Fruit fly (Drosophila melanogaster) whole organism, embryonic: ENCODE measurements around the gene Ccdc58.

ENCODE experiments used
- Adf1 ChIP-seq: fragments of 200-800 bp; sonication (Bioruptor generic); IDR thresholded peaks from 2 replicates; pipeline ENCODE4 v1.3.6; 2022; ENCODE audit warnings: missing biosample characterization, missing genetic modification characterization
- Atf-2 ChIP-seq: fragments of 200-800 bp; sonication (Bioruptor generic); optimal IDR thresholded peaks from 2 replicates; lab custom pipeline; 2016; ENCODE audit warnings: missing biosample characterization, missing genetic modification characterization
- C15 ChIP-seq: fragments of 200-800 bp; sonication (Bioruptor generic); IDR thresholded peaks from 3 replicates; pipeline ENCODE4 v1.3.6; 2022; ENCODE audit warnings: missing biosample characterization, missing genetic modification characterization
- CG10462 ChIP-seq: fragments of 200-800 bp; sonication (Bioruptor generic); optimal IDR thresholded peaks from 2 replicates; lab custom pipeline; 2016; ENCODE audit warnings: missing biosample characterization, missing genetic modification characterization
- CG11456 ChIP-seq: fragments of 200-800 bp; sonication (Bioruptor generic); IDR thresholded peaks from 3 replicates; pipeline ENCODE4 v1.3.6; 2022; ENCODE audit warnings: missing biosample characterization, missing genetic modification characterization
- CG12769 ChIP-seq: fragments of 200-800 bp; sonication (Bioruptor generic); optimal IDR thresholded peaks from 2 replicates; lab custom pipeline; 2019; ENCODE audit warnings: missing biosample characterization, mild to moderate bottlenecking, missing genetic modification characterization, moderate library complexity
- CG13424 ChIP-seq: fragments of 200-800 bp; sonication (Bioruptor generic); optimal IDR thresholded peaks from 2 replicates; lab custom pipeline; 2019; ENCODE audit warnings: missing biosample characterization, mild to moderate bottlenecking, missing genetic modification characterization, moderate library complexity
- CG15696 ChIP-seq: fragments of 200-800 bp; sonication (Bioruptor generic); optimal IDR thresholded peaks from 2 replicates; lab custom pipeline; 2019; ENCODE audit warnings: missing biosample characterization, mild to moderate bottlenecking, missing genetic modification characterization, moderate library complexity
- CG16779 ChIP-seq: fragments of 200-800 bp; sonication (Bioruptor generic); IDR thresholded peaks from 2 replicates; pipeline ENCODE4 v1.3.6; 2022; ENCODE audit warnings: missing biosample characterization, missing genetic modification characterization
- CG17802 ChIP-seq: fragments of 200-800 bp; sonication (Bioruptor generic); optimal IDR thresholded peaks from 2 replicates; lab custom pipeline; 2018; ENCODE audit warnings: missing biosample characterization, mild to moderate bottlenecking, missing genetic modification characterization, moderate library complexity
- CG2875 ChIP-seq: fragments of 200-800 bp; sonication (Bioruptor generic); optimal IDR thresholded peaks from 2 replicates; lab custom pipeline; 2017; ENCODE audit warnings: missing biosample characterization, mild to moderate bottlenecking, missing genetic modification characterization, missing genetic modification reagents
- CG32532 ChIP-seq: fragments of 200-800 bp; sonication (Bioruptor generic); IDR thresholded peaks from 2 replicates; pipeline ENCODE4 v1.3.6; 2022; ENCODE audit warnings: missing biosample characterization, missing genetic modification characterization
- CG32767 ChIP-seq: fragments of 200-800 bp; sonication (Bioruptor generic); IDR thresholded peaks from 2 replicates; pipeline ENCODE4 v1.3.6; 2022; ENCODE audit warnings: missing biosample characterization, missing genetic modification characterization
- CG42726 ChIP-seq: fragments of 200-800 bp; sonication (Bioruptor generic); IDR thresholded peaks from 2 replicates; pipeline ENCODE4 v1.3.6; 2022; ENCODE audit warnings: missing biosample characterization, missing genetic modification characterization; ENCODE audit not compliant: partially characterized antibody
- CG4328 ChIP-seq: fragments of 200-800 bp; sonication (Bioruptor generic); optimal IDR thresholded peaks from 3 replicates; lab custom pipeline; 2017; ENCODE audit warnings: missing biosample characterization, missing genetic modification reagents, missing genetic modification characterization
- CG43689 ChIP-seq: fragments of 200-800 bp; sonication (Bioruptor generic); IDR thresholded peaks from 2 replicates; pipeline ENCODE4 v1.3.6; 2022; ENCODE audit warnings: missing biosample characterization, missing genetic modification characterization
- CG5245 ChIP-seq: fragments of 200-800 bp; sonication (Bioruptor generic); optimal IDR thresholded peaks from 3 replicates; lab custom pipeline; 2016; ENCODE audit warnings: missing biosample characterization, missing genetic modification characterization
- CG6254 ChIP-seq: fragments of 200-800 bp; sonication (Bioruptor generic); optimal IDR thresholded peaks from 3 replicates; lab custom pipeline; 2017; ENCODE audit warnings: mild to moderate bottlenecking, missing biosample characterization, missing genetic modification reagents, missing genetic modification characterization
- CG6654 ChIP-seq: fragments of 200-800 bp; sonication (Bioruptor generic); optimal IDR thresholded peaks from 2 replicates; lab custom pipeline; 2017; ENCODE audit warnings: missing biosample characterization, mild to moderate bottlenecking, missing genetic modification characterization
- CG6854 ChIP-seq: fragments of 200-800 bp; sonication (Bioruptor generic); optimal IDR thresholded peaks from 3 replicates; lab custom pipeline; 2017; ENCODE audit warnings: missing biosample characterization, mild to moderate bottlenecking, missing genetic modification characterization
- CG8089 ChIP-seq: fragments of 200-800 bp; sonication (Bioruptor generic); optimal IDR thresholded peaks from 3 replicates; lab custom pipeline; 2016; ENCODE audit warnings: missing biosample characterization, missing genetic modification characterization
- CG8359 ChIP-seq: fragments of 200-800 bp; sonication (Bioruptor generic); optimal IDR thresholded peaks from 2 replicates; lab custom pipeline; 2017; ENCODE audit warnings: missing biosample characterization, mild to moderate bottlenecking, missing genetic modification characterization, borderline replicate concordance
- CG8388 ChIP-seq: fragments of 200-800 bp; sonication (Bioruptor generic); optimal IDR thresholded peaks from 2 replicates; lab custom pipeline; 2019; ENCODE audit warnings: missing biosample characterization, mild to moderate bottlenecking, missing genetic modification characterization, moderate library complexity
- CG8924 ChIP-seq: fragments of 200-800 bp; optimal IDR thresholded peaks from 3 replicates; lab custom pipeline; 2019; ENCODE audit warnings: missing biosample characterization, mild to moderate bottlenecking, missing genetic modification characterization, moderate library complexity
- CoRest ChIP-seq: fragments of 200-800 bp; sonication (Bioruptor generic); optimal IDR thresholded peaks from 3 replicates; lab custom pipeline; 2018; ENCODE audit warnings: missing biosample characterization, mild to moderate bottlenecking, missing genetic modification characterization, moderate library complexity
- D19B ChIP-seq: fragments of 200-800 bp; sonication (Bioruptor generic); optimal IDR thresholded peaks from 2 replicates; lab custom pipeline; 2017; ENCODE audit warnings: missing biosample characterization, mild to moderate bottlenecking, missing genetic modification characterization
- Fer3 ChIP-seq: fragments of 200-800 bp; sonication (Bioruptor generic); optimal IDR thresholded peaks from 2 replicates; lab custom pipeline; 2018; ENCODE audit warnings: missing biosample characterization, mild to moderate bottlenecking, missing genetic modification characterization, moderate library complexity
- Gsc ChIP-seq: fragments of 200-800 bp; sonication (Bioruptor generic); IDR thresholded peaks from 2 replicates; pipeline ENCODE4 v1.3.6; 2022; ENCODE audit warnings: missing biosample characterization, missing genetic modification characterization
- H2.0 ChIP-seq: fragments of 200-800 bp; sonication (Bioruptor generic); IDR thresholded peaks from 2 replicates; pipeline ENCODE4 v1.3.6; 2022; ENCODE audit warnings: missing biosample characterization, missing genetic modification characterization
- Lpt ChIP-seq: fragments of >200 bp; optimal IDR thresholded peaks from 2 replicates; lab custom pipeline; 2018; ENCODE audit warnings: missing biosample characterization, missing genetic modification characterization
- MESR4 ChIP-seq: fragments of 200-800 bp; sonication (Bioruptor generic); optimal IDR thresholded peaks from 2 replicates; lab custom pipeline; 2018; ENCODE audit warnings: missing biosample characterization, mild to moderate bottlenecking, missing genetic modification characterization, moderate library complexity
- Myb ChIP-seq: fragments of 200-800 bp; sonication (Bioruptor generic); optimal IDR thresholded peaks from 2 replicates; lab custom pipeline; 2016; ENCODE audit warnings: missing biosample characterization, missing genetic modification characterization
- Oli ChIP-seq: fragments of 200-800 bp; sonication (Bioruptor generic); optimal IDR thresholded peaks from 2 replicates; lab custom pipeline; 2018; ENCODE audit warnings: missing biosample characterization, mild to moderate bottlenecking, missing genetic modification characterization, moderate library complexity
- Pdp1 ChIP-seq, 2 experiments: fragments of 200-800 bp; sonication (Bioruptor generic); optimal IDR thresholded peaks; 3 replicates each; lab custom pipeline; 2016; ENCODE audit warnings: missing biosample characterization in 2 of 2, missing genetic modification characterization in 2 of 2, mild to moderate bottlenecking in 1 of 2, moderate library complexity in 1 of 2
- Sry-β ChIP-seq: fragments of 200-800 bp; sonication (Bioruptor generic); optimal IDR thresholded peaks from 2 replicates; lab custom pipeline; 2018; ENCODE audit warnings: missing biosample characterization, mild to moderate bottlenecking, missing genetic modification characterization, moderate library complexity
- Tbp ChIP-seq: fragments of >200 bp; optimal IDR thresholded peaks from 2 replicates; lab custom pipeline; 2018; ENCODE audit warnings: missing biosample characterization, missing genetic modification characterization
- bbx ChIP-seq: fragments of 200-800 bp; sonication (Bioruptor generic); IDR thresholded peaks from 2 replicates; pipeline ENCODE4 v1.3.6; 2022; ENCODE audit warnings: missing biosample characterization, missing genetic modification characterization; ENCODE audit not compliant: partially characterized antibody
- gem ChIP-seq: fragments of 200-800 bp; sonication (Bioruptor generic); optimal IDR thresholded peaks from 2 replicates; lab custom pipeline; 2019; ENCODE audit warnings: missing biosample characterization, mild to moderate bottlenecking, missing genetic modification characterization, moderate library complexity
- gfzf ChIP-seq: fragments of 200-800 bp; sonication (Bioruptor generic); optimal IDR thresholded peaks from 2 replicates; lab custom pipeline; 2016; ENCODE audit warnings: missing biosample characterization, mild to moderate bottlenecking, missing genetic modification characterization, moderate library complexity
- jing ChIP-seq: fragments of 200-800 bp; sonication (Bioruptor generic); optimal IDR thresholded peaks from 2 replicates; lab custom pipeline; 2018; ENCODE audit warnings: missing biosample characterization, mild to moderate bottlenecking, missing genetic modification characterization
- lilli ChIP-seq: fragments of 200-800 bp; sonication (Bioruptor generic); optimal IDR thresholded peaks from 3 replicates; lab custom pipeline; 2016; ENCODE audit warnings: missing biosample characterization, missing genetic modification characterization
- maf-S ChIP-seq: fragments of 200-800 bp; sonication (Bioruptor generic); optimal IDR thresholded peaks from 2 replicates; lab custom pipeline; 2016; ENCODE audit warnings: missing biosample characterization, missing genetic modification characterization
- mld ChIP-seq: fragments of 200-800 bp; sonication (Bioruptor generic); IDR thresholded peaks from 3 replicates; pipeline ENCODE4 v1.3.6; 2022; ENCODE audit warnings: missing biosample characterization, missing genetic modification characterization; ENCODE audit not compliant: partially characterized antibody
- otp ChIP-seq: fragments of 200-800 bp; sonication (Bioruptor generic); IDR thresholded peaks from 3 replicates; pipeline ENCODE4, ENCODE4 v1.3.6; 2022; ENCODE audit warnings: missing biosample characterization, missing genetic modification characterization
- p53 ChIP-seq: fragments of 200-800 bp; sonication (Bioruptor generic); optimal IDR thresholded peaks from 2 replicates; lab custom pipeline; 2016; ENCODE audit warnings: missing biosample characterization, missing genetic modification characterization
- run ChIP-seq: fragments of 200-800 bp; sonication (Bioruptor generic); optimal IDR thresholded peaks from 3 replicates; lab custom pipeline; 2018; ENCODE audit warnings: missing biosample characterization, mild to moderate bottlenecking, missing genetic modification characterization
- sens-2 ChIP-seq: fragments of 200-800 bp; sonication (Bioruptor generic); IDR thresholded peaks from 2 replicates; pipeline ENCODE4 v1.3.6; 2022; ENCODE audit warnings: missing biosample characterization, missing genetic modification characterization
- tna ChIP-seq: fragments of 200-800 bp; sonication (Bioruptor generic); IDR thresholded peaks from 2 replicates; pipeline ENCODE4 v1.3.6; 2022; ENCODE audit warnings: missing biosample characterization, missing genetic modification characterization; ENCODE audit not compliant: partially characterized antibody

Gene Ccdc58

dm6 chr3L:19817807-19818531 is 13.0 kb downstream of the Ccdc58 start, which contains the start of the genes Fibp and Deaf1 (continued):
- TF ChIP-seq CoRest (peak; percentile 88), CG17802 (tag; lab: Kevin White, UChicago) (no peak), CG8924 (tag; lab: Kevin White, UChicago) (peak; percentile 84), mld (peak; percentile 97), CG32767 (peak; percentile 34; the same call in 1 of the 2 replicates), CG2875 (GFP tag; lab: Kevin White, UChicago) (peak; percentile 26), tna (GFP tag; lab: Robert Waterston, UW) (peak; percentile 95), CG32532 (GFP tag; lab: Robert Waterston, UW) (peak; percentile 82), maf-S (GFP tag; lab: Kevin White, UChicago) (peak; percentile 73), CG5245 (GFP tag; lab: Kevin White, UChicago) (peak; percentile 27), Fer3 (tag; lab: Kevin White, UChicago) (peak; percentile 74), CG42726 (peak; percentile 99), run (tag; lab: Kevin White, UChicago) (no peak), otp (GFP tag; lab: Robert Waterston, UW) (no peak), Tbp (GFP tag; lab: Kevin White, UChicago) (no peak), jing (GFP tag; lab: Kevin White, UChicago) (no peak), Oli (no peak), CG6854 (GFP tag; lab: Kevin White, UChicago) (no peak), CG13424 (tag; lab: Kevin White, UChicago) (peak; percentile 83), Sry-β (GFP tag; lab: Kevin White, UChicago) (peak; percentile 38), CG10462 (GFP tag; lab: Kevin White, UChicago) (peak; percentile 46), p53 (GFP tag; lab: Kevin White, UChicago) (peak; percentile 50), Pdp1 (GFP tag; optimal IDR thresholded peaks at IDR 0.05; lab: Kevin White, UChicago) (peak; percentile 76 to 85), CG4328 (GFP tag; lab: Kevin White, UChicago) (peak; percentile 62), CG16779 (GFP tag; lab: Robert Waterston, UW) (no peak), sens-2 (GFP tag; lab: Robert Waterston, UW) (no peak), CG6654 (GFP tag; lab: Kevin White, UChicago) (peak; percentile 11), CG12769 (tag; lab: Kevin White, UChicago) (peak; percentile 47), Adf1 (GFP tag; lab: Robert Waterston, UW) (no peak; the same call in 1 of the 2 replicates), Atf-2 (GFP tag; lab: Kevin White, UChicago) (peak; percentile 85), CG8359 (GFP tag; lab: Kevin White, UChicago) (peak; percentile 5), Myb (GFP tag; lab: Kevin White, UChicago) (peak; percentile 62), D19B (peak; percentile 47), gfzf (GFP tag; lab: Kevin White, UChicago) (peak; percentile 68), MESR4 (GFP tag; lab: Kevin White, UChicago) (peak; percentile 82), lilli (GFP tag; lab: Kevin White, UChicago) (peak; percentile 89), H2.0 (GFP tag; lab: Robert Waterston, UW) (peak; percentile 51; the same call in 1 of the 2 replicates), CG6254 (no peak), CG8089 (peak; percentile 66), CG15696 (peak; percentile 77), gem (tag; lab: Kevin White, UChicago) (peak; percentile 85), bbx (peak; percentile 98), Lpt (peak; percentile 25), C15 (no peak), Gsc (0 out of 2 replicates have a peak, but pooled peaks have one; percentile 6), CG11456 (peak; percentile 81), CG8388 (GFP tag; lab: Kevin White, UChicago) (peak; percentile 33), CG43689 (no peak)
